Fruit fly (Drosophila melanogaster): Measurements from ENCODE around the gene Brd7-9.

Gene Brd7-9

dm6 chr2L:7813357-7813756 lies 30.7 kb downstream of the Brd7-9 start (continued):
- TF ChIP-seq maf-S (GFP tag; optimal IDR thresholded peaks at IDR 0.05) (no peak), CG6175 (GFP tag; IDR thresholded peaks at IDR 0.05) (no peak), CG31441 (GFP tag; IDR thresholded peaks at IDR 0.05) (no peak), Atf6 (GFP tag; IDR thresholded peaks at IDR 0.05) (peak; percentile 68; the same call in 1 of the 2 replicates), CG18476 (GFP tag; optimal IDR thresholded peaks at IDR 0.05) (no peak), CG3065 (GFP tag; optimal IDR thresholded peaks at IDR 0.05) (no peak), en (GFP tag; optimal IDR thresholded peaks at IDR 0.05) (no peak), eve (GFP tag; optimal IDR thresholded peaks at IDR 0.05) (no peak), NC2β (GFP tag; optimal IDR thresholded peaks at IDR 0.05) (no peak), gce (GFP tag; IDR thresholded peaks at IDR 0.05) (0 out of 3 replicates have a peak, but pooled peaks have one; percentile 20), CG12942 (GFP tag; optimal IDR thresholded peaks at IDR 0.05) (no peak), Hand (GFP tag; optimal IDR thresholded peaks at IDR 0.05) (peak; percentile 2), vfl (GFP tag; optimal IDR thresholded peaks at IDR 0.05) (no peak), CG2116 (GFP tag; optimal IDR thresholded peaks at IDR 0.05) (no peak), CG4328 (GFP tag; optimal IDR thresholded peaks at IDR 0.05) (peak; percentile 85), lola (GFP tag; optimal IDR thresholded peaks at IDR 0.05) (no peak), D19B (GFP tag; optimal IDR thresholded peaks at IDR 0.05) (peak; percentile 1), ara (GFP tag; IDR thresholded peaks at IDR 0.05) (peak; percentile 56; the same call in 1 of the 2 replicates), Nf-YB (GFP tag; optimal IDR thresholded peaks at IDR 0.05) (no peak), CG2875 (GFP tag; optimal IDR thresholded peaks at IDR 0.05) (peak; percentile 35), CG13287 (GFP tag; IDR thresholded peaks at IDR 0.05; ENCODE audit: partially characterized antibody) (no peak), hbn (GFP tag; IDR thresholded peaks at IDR 0.05; ENCODE audit: partially characterized antibody) (no peak), ATbp (GFP tag; optimal IDR thresholded peaks at IDR 0.05) (peak; percentile 34), CG16815 (GFP tag; optimal IDR thresholded peaks at IDR 0.05) (no peak), pzg (GFP tag; optimal IDR thresholded peaks at IDR 0.05) (no peak), phol (tag; optimal IDR thresholded peaks at IDR 0.05) (no peak), CG18599 (GFP tag; optimal IDR thresholded peaks at IDR 0.05) (peak; percentile 85), ind (GFP tag; optimal IDR thresholded peaks at IDR 0.05) (no peak), TFAM (GFP tag; optimal IDR thresholded peaks at IDR 0.05) (no peak), Jarid2 (GFP tag; optimal IDR thresholded peaks at IDR 0.05) (peak; percentile 35), CG31365 (tag; optimal IDR thresholded peaks at IDR 0.05) (peak; percentile 79), croc (GFP tag; conservative IDR thresholded peaks at IDR 0.05) (no peak), prd (optimal IDR thresholded peaks at IDR 0.05) (no peak), prd (GFP tag; IDR thresholded peaks at IDR 0.05) (peak; percentile 29; the same call in 1 of the 3 replicates), CG10274 (GFP tag; optimal IDR thresholded peaks at IDR 0.05) (peak; percentile 14), CG10462 (GFP tag; optimal IDR thresholded peaks at IDR 0.05) (no peak), Mes4 (GFP tag; optimal IDR thresholded peaks at IDR 0.05) (no peak), CG8924 (tag; optimal IDR thresholded peaks at IDR 0.05) (peak; percentile 54), CG5180 (GFP tag; optimal IDR thresholded peaks at IDR 0.05) (peak; percentile 32), CG32532 (GFP tag; IDR thresholded peaks at IDR 0.05) (peak; percentile 33; the same call in 1 of the 2 replicates), CG11247 (GFP tag; IDR thresholded peaks at IDR 0.05) (peak; percentile 70), GATAe (GFP tag; conservative IDR thresholded peaks at IDR 0.05) (no peak), Doc3 (GFP tag; IDR thresholded peaks at IDR 0.05; ENCODE audit: partially characterized antibody) (no peak), CG5245 (GFP tag; optimal IDR thresholded peaks at IDR 0.05) (no peak), dan (GFP tag; IDR thresholded peaks at IDR 0.05) (no peak), Hsf (GFP tag; optimal IDR thresholded peaks at IDR 0.05) (no peak), ase (GFP tag; IDR thresholded peaks at IDR 0.05) (no peak), CG34224 (GFP tag; IDR thresholded peaks at IDR 0.05; ENCODE audit: partially characterized antibody) (no peak), chinmo (GFP tag; IDR thresholded peaks at IDR 0.05; ENCODE audit: partially characterized antibody) (no peak), nau (GFP tag; optimal IDR thresholded peaks at IDR 0.05) (peak; percentile 68), Dip2 (GFP tag; IDR thresholded peaks at IDR 0.05) (no peak)
